Worm (Caenorhabditis elegans): ENCODE measurements around the gene atic-1.

DNA sequence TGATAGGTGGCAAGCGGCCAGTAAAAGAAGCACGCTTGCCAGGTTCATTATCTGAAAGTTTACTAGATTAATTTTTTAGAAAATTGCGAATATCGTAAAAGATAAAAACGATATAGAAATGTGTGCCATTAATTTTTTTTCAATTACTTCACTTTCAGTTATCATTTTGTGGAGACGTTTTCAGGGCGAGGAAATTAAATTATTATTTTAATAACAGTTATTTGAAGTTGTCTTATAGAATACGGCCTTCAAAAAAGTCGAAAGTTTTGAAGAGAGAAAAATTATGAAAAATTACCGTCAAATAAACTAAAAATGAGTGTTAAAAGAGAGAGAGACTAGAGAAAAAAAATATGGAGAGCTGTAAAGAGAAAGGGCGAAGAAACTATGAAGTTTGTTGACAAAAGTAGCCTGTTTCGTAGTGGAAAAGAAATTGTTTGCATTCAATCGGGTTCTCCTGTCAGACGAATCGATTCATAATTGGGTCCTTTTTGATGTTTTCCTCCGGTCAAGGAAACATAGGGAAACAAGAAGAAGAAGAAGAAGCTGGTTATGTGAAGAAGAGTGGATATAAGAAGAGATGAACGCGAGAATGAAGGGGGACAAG is 47.1 kb upstream of the atic-1 start, which contains the start of gene erp-44.2:
- TF ChIP-seq ceh-32 (tag; optimal IDR thresholded peaks at IDR 0.05; ENCODE audit: poor library complexity) (no peak), lin-38 (GFP tag; IDR thresholded peaks at IDR 0.05) (no peak), madf-9 (GFP tag; conservative IDR thresholded peaks at IDR 0.05) (no peak)

Data from whole organism, L4 larva.